Worm (Caenorhabditis elegans) whole organism, late embryonic: Measurements from ENCODE around the gene tbc-8.
A peak's percentile ranks its signal among the peaks of the same experiment; 100 is the strongest.

Experiments
- C38D4.7 ChIP-seq: fragments of 200-800 bp; sonication (Bioruptor generic); optimal IDR thresholded peaks from 2 replicates; lab custom pipeline; 2018; ENCODE audit warnings: mild to moderate bottlenecking, missing genetic modification characterization, moderate library complexity, missing compliant biosample characterization
- F13H6.1 ChIP-seq: sonication (generic microtip); optimal IDR thresholded peaks from 2 replicates; lab custom pipeline; 2016; ENCODE audit warnings: missing genetic modification characterization, missing compliant biosample characterization
- K02D7.2 ChIP-seq: sonication (generic microtip); optimal IDR thresholded peaks from 2 replicates; lab custom pipeline; 2017; ENCODE audit warnings: mild to moderate bottlenecking, missing genetic modification characterization, missing compliant biosample characterization
- T23F11.4 ChIP-seq: fragments of 200-800 bp; sonication (Bioruptor generic); optimal IDR thresholded peaks from 2 replicates; lab custom pipeline; 2018; ENCODE audit warnings: mild to moderate bottlenecking, missing genetic modification characterization, missing compliant biosample characterization
- ceh-14 ChIP-seq: sonication (generic microtip); optimal IDR thresholded peaks from 2 replicates; lab custom pipeline; 2016; ENCODE audit warnings: missing genotype, missing genetic modification characterization, missing compliant biosample characterization
- ceh-18 ChIP-seq: sonication (generic microtip); optimal IDR thresholded peaks from 2 replicates; lab custom pipeline; 2016; ENCODE audit warnings: missing genetic modification characterization, missing compliant biosample characterization
- ceh-2 ChIP-seq: sonication (generic microtip); optimal IDR thresholded peaks from 2 replicates; lab custom pipeline; 2016; ENCODE audit warnings: missing genotype, missing genetic modification characterization, missing compliant biosample characterization
- ceh-22 ChIP-seq: sonication (generic microtip); optimal IDR thresholded peaks from 2 replicates; lab custom pipeline; 2017; ENCODE audit warnings: missing biosample characterization, missing genetic modification characterization
- ceh-31 ChIP-seq: sonication (generic microtip); optimal IDR thresholded peaks from 2 replicates; lab custom pipeline; 2016; ENCODE audit warnings: missing genetic modification characterization, missing compliant biosample characterization
- ceh-34 ChIP-seq: sonication (generic microtip); optimal IDR thresholded peaks from 2 replicates; lab custom pipeline; 2016; ENCODE audit warnings: mild to moderate bottlenecking, missing genetic modification characterization, missing compliant biosample characterization
- ceh-48 ChIP-seq: sonication (generic microtip); optimal IDR thresholded peaks from 2 replicates; lab custom pipeline; 2016; ENCODE audit warnings: missing genetic modification characterization, inconsistent platforms, missing compliant biosample characterization
- ceh-6 ChIP-seq: fragments of 200-800 bp; sonication (Bioruptor generic); optimal IDR thresholded peaks from 2 replicates; lab custom pipeline; 2018; ENCODE audit warnings: mild to moderate bottlenecking, missing genetic modification characterization, missing compliant biosample characterization
- ceh-9 ChIP-seq: sonication (generic microtip); optimal IDR thresholded peaks from 2 replicates; lab custom pipeline; 2016; ENCODE audit warnings: mild to moderate bottlenecking, missing genetic modification characterization, inconsistent platforms, missing compliant biosample characterization
- che-1 ChIP-seq: sonication (generic microtip); optimal IDR thresholded peaks from 2 replicates; lab custom pipeline; 2016; ENCODE audit warnings: mild to moderate bottlenecking, missing genetic modification characterization, missing compliant biosample characterization
- dmd-4 ChIP-seq: sonication (generic microtip); optimal IDR thresholded peaks from 2 replicates; lab custom pipeline; 2016; ENCODE audit warnings: borderline replicate concordance, missing genetic modification characterization, missing compliant biosample characterization
- dve-1 ChIP-seq: sonication (generic microtip); optimal IDR thresholded peaks from 2 replicates; lab custom pipeline; 2017; ENCODE audit warnings: antibody characterized with exemption, mild to moderate bottlenecking, missing genetic modification characterization, missing compliant biosample characterization
- elt-2 ChIP-seq: sonication (generic microtip); optimal IDR thresholded peaks from 2 replicates; lab custom pipeline; 2016; ENCODE audit warnings: missing genetic modification reagents, missing genetic modification characterization, missing compliant biosample characterization
- ets-4 ChIP-seq: sonication (generic microtip); optimal IDR thresholded peaks from 2 replicates; lab custom pipeline; 2016; ENCODE audit warnings: missing genetic modification characterization, missing compliant biosample characterization
- fkh-6 ChIP-seq: sonication (generic microtip); optimal IDR thresholded peaks from 2 replicates; lab custom pipeline; 2016; ENCODE audit warnings: missing genetic modification characterization, missing compliant biosample characterization
- hlh-13 ChIP-seq: fragments of 200-800 bp; sonication (Bioruptor generic); optimal IDR thresholded peaks from 2 replicates; lab custom pipeline; 2018; ENCODE audit warnings: mild to moderate bottlenecking, missing genetic modification characterization, missing compliant biosample characterization
- hlh-15 ChIP-seq: sonication (generic microtip); optimal IDR thresholded peaks from 2 replicates; lab custom pipeline; 2016; ENCODE audit warnings: missing genetic modification characterization, missing compliant biosample characterization
- hlh-30 ChIP-seq: sonication (generic microtip); optimal IDR thresholded peaks from 2 replicates; lab custom pipeline; 2017; ENCODE audit warnings: antibody characterized with exemption, missing genetic modification characterization, missing compliant biosample characterization; ENCODE audit not compliant: insufficient read depth
- hlh-6 ChIP-seq: sonication (generic microtip); optimal IDR thresholded peaks from 2 replicates; lab custom pipeline; 2016; ENCODE audit warnings: missing genotype, missing genetic modification characterization, missing compliant biosample characterization
- lin-11 ChIP-seq: fragments of 200-800 bp; sonication (Bioruptor generic); optimal IDR thresholded peaks from 2 replicates; lab custom pipeline; 2018; ENCODE audit warnings: mild to moderate bottlenecking, missing genetic modification characterization, missing compliant biosample characterization
- madf-2 ChIP-seq: sonication (generic microtip); optimal IDR thresholded peaks from 2 replicates; lab custom pipeline; 2017; ENCODE audit warnings: missing genetic modification characterization, missing compliant biosample characterization
- mec-3 ChIP-seq: sonication (generic microtip); optimal IDR thresholded peaks from 2 replicates; lab custom pipeline; 2016; ENCODE audit warnings: borderline replicate concordance, missing genetic modification characterization, missing compliant biosample characterization
- nfya-1 ChIP-seq: sonication (generic microtip); optimal IDR thresholded peaks from 2 replicates; lab custom pipeline; 2017; ENCODE audit warnings: missing genetic modification characterization, mild to moderate bottlenecking, missing compliant biosample characterization, antibody characterized with exemption, moderate library complexity
- nhr-232 ChIP-seq: sonication (generic microtip); optimal IDR thresholded peaks from 2 replicates; lab custom pipeline; 2016; ENCODE audit warnings: missing genetic modification characterization, missing compliant biosample characterization
- odd-2 ChIP-seq: sonication (generic microtip); optimal IDR thresholded peaks from 2 replicates; lab custom pipeline; 2017; ENCODE audit warnings: antibody characterized with exemption, mild to moderate bottlenecking, missing genetic modification characterization, missing compliant biosample characterization
- pag-3 ChIP-seq: sonication (generic microtip); optimal IDR thresholded peaks from 2 replicates; lab custom pipeline; 2016; ENCODE audit warnings: missing compliant biosample characterization, missing genetic modification characterization, borderline replicate concordance
- pat-9 ChIP-seq: fragments of 200-800 bp; sonication (Bioruptor generic); optimal IDR thresholded peaks from 2 replicates; lab custom pipeline; 2018; ENCODE audit warnings: mild to moderate bottlenecking, missing genetic modification characterization, moderate library complexity, missing compliant biosample characterization
- pha-2 ChIP-seq: sonication (generic microtip); optimal IDR thresholded peaks from 2 replicates; lab custom pipeline; 2017; ENCODE audit warnings: mild to moderate bottlenecking, missing genetic modification characterization, missing compliant biosample characterization
- pha-4 ChIP-seq: fragments of 150-350 bp; optimal IDR thresholded peaks from 2 replicates; lab custom pipeline; 2018; ENCODE audit warnings: missing biosample characterization, missing genetic modification reagents, missing genetic modification characterization
- ref-2 ChIP-seq: sonication (generic microtip); optimal IDR thresholded peaks from 2 replicates; lab custom pipeline; 2016; ENCODE audit warnings: missing genetic modification characterization, missing compliant biosample characterization
- rnt-1 ChIP-seq: sonication (generic microtip); optimal IDR thresholded peaks from 2 replicates; lab custom pipeline; 2016; ENCODE audit warnings: missing genetic modification characterization, missing compliant biosample characterization
- tbx-2 ChIP-seq: sonication (generic microtip); optimal IDR thresholded peaks from 2 replicates; lab custom pipeline; 2016; ENCODE audit warnings: missing genetic modification characterization, missing compliant biosample characterization
- unc-3 ChIP-seq, 2 experiments: fragments of 200-800 bp in 1 of 2; sonication (Bioruptor generic) in 1 of 2; sonication (generic microtip) in 1 of 2; conservative IDR thresholded peaks in 1 of 2; optimal IDR thresholded peaks in 1 of 2; 2 replicates each; pipeline versions ENCODE4 v1.3.6 to Lab custom; 2016 to 2022; ENCODE audit warnings: missing compliant biosample characterization in 2 of 2, missing genetic modification characterization in 2 of 2, missing genetic modification reagents in 1 of 2
- unc-42 ChIP-seq: sonication (generic microtip); optimal IDR thresholded peaks from 2 replicates; lab custom pipeline; 2016; ENCODE audit warnings: missing genotype, missing genetic modification characterization, missing compliant biosample characterization
- unc-55 ChIP-seq: sonication (generic microtip); optimal IDR thresholded peaks from 2 replicates; lab custom pipeline; 2017; ENCODE audit warnings: missing biosample characterization, missing genetic modification reagents, missing genetic modification characterization
- ztf-16 ChIP-seq: sonication (generic microtip); optimal IDR thresholded peaks from 2 replicates; lab custom pipeline; 2017; ENCODE audit warnings: missing genetic modification characterization, missing compliant biosample characterization

tbc-8 gene

ce11 chrIII:10364656-10365055, at the start of gene tbc-8:
Gene tbc-8 (plus strand): TSS chrIII:10364956.
- no peak for TF ChIP-seq che-1
- TF ChIP-seq odd-2, result no peak
- TF ChIP-seq dmd-4, result no peak
- TF ChIP-seq F13H6.1 (tag; lab: Kevin White, UChicago), result no peak
- TF ChIP-seq fkh-6, result no peak
- TF ChIP-seq hlh-30 (tag; lab: Kevin White, UChicago), result no peak
- no peak for TF ChIP-seq ceh-48
- TF ChIP-seq ceh-2, result no peak
- no peak for TF ChIP-seq ztf-16 (tag; lab: Kevin White, UChicago)
- no peak for TF ChIP-seq C38D4.7
- TF ChIP-seq hlh-13 (GFP tag; lab: Kevin White, UChicago), result no peak

ce11 chrIII:10318062-10318609, 46.6 kb upstream of the tbc-8 start, which contains the start of the genes unc-50 and ostf-4:
Gene unc-50 (minus strand): TSS chrIII:10318162.
Gene ostf-4 (minus strand): TSS chrIII:10318559.
- TF ChIP-seq ceh-9 (tag; lab: Kevin White, UChicago), result no peak
- no peak for TF ChIP-seq ceh-6
- no peak for TF ChIP-seq pag-3
- no peak for TF ChIP-seq hlh-13 (GFP tag; lab: Kevin White, UChicago)
- no peak for TF ChIP-seq lin-11 (tag; lab: Kevin White, UChicago)
- no peak for TF ChIP-seq T23F11.4 (GFP tag; lab: Kevin White, UChicago)
- TF ChIP-seq ceh-31, result no peak
- no peak for TF ChIP-seq hlh-6 (tag; lab: Kevin White, UChicago)
- TF ChIP-seq rnt-1 (tag; lab: Kevin White, UChicago), result no peak
- TF ChIP-seq pha-2 (tag; lab: Kevin White, UChicago), result no peak
- TF ChIP-seq ceh-48, result no peak
- TF ChIP-seq ceh-14 (tag; lab: Kevin White, UChicago), result no peak
- no peak for TF ChIP-seq elt-2 (tag; lab: Kevin White, UChicago)
- TF ChIP-seq mec-3 (tag; lab: Kevin White, UChicago), result no peak
- no peak for TF ChIP-seq unc-3 (GFP tag; conservative IDR thresholded peaks at IDR 0.05; lab: Robert Waterston, UW)
- TF ChIP-seq unc-3 (tag; optimal IDR thresholded peaks at IDR 0.05; lab: Kevin White, UChicago), result no peak
- no peak for TF ChIP-seq nhr-232 (tag; lab: Kevin White, UChicago)
- TF ChIP-seq madf-2, result no peak
- no peak for TF ChIP-seq pha-4 (tag; lab: Kevin White, UChicago)
- no peak for TF ChIP-seq hlh-15 (tag; lab: Kevin White, UChicago)

ce11 chrIII:10318755-10319154, 46.0 kb upstream of the tbc-8 start, which contains the start of gene unc-69:
Gene unc-69 (plus strand): TSS chrIII:10318939.
- TF ChIP-seq K02D7.2 (no peak), ets-4 (tag; lab: Kevin White, UChicago) (no peak), pat-9 (no peak), unc-55 (GFP tag; lab: Kevin White, UChicago) (peak; percentile 10), ceh-18 (peak; percentile 6), ceh-22 (tag; lab: Kevin White, UChicago) (no peak), tbx-2 (tag; lab: Kevin White, UChicago) (no peak), nfya-1 (peak; percentile 75), ceh-48 (peak; percentile 99), ceh-34 (tag; lab: Kevin White, UChicago) (peak; percentile 30), ceh-31 (peak; percentile 35), dve-1 (tag; lab: Kevin White, UChicago) (peak; percentile 2), ref-2 (tag; lab: Kevin White, UChicago) (peak; percentile 30), unc-42 (tag; lab: Kevin White, UChicago) (peak; percentile 51), fkh-6 (no peak), ztf-16 (tag; lab: Kevin White, UChicago) (no peak)
